Worm (Caenorhabditis elegans) whole organism, L2 larva: ENCODE data around the gene cks-1.

Source experiments
- C34F6.9 ChIP-seq: fragments of 150-350 bp; optimal IDR thresholded peaks from 2 replicates; lab custom pipeline; 2014; ENCODE audit warnings: missing biosample characterization, missing genetic modification characterization
- F13H6.1 ChIP-seq: sonication (generic microtip); optimal IDR thresholded peaks from 2 replicates; lab custom pipeline; 2016; ENCODE audit warnings: missing genetic modification characterization, missing compliant biosample characterization
- R02D3.7 ChIP-seq: fragments of 150-350 bp; optimal IDR thresholded peaks from 2 replicates; lab custom pipeline; 2014; ENCODE audit warnings: missing biosample characterization, missing genetic modification characterization
- Y55F3AM.14 ChIP-seq: fragments of 200-800 bp; sonication (Bioruptor generic); optimal IDR thresholded peaks from 2 replicates; lab custom pipeline; 2018; ENCODE audit warnings: mild to moderate bottlenecking, missing genetic modification characterization, missing compliant biosample characterization
- ZK546.5 ChIP-seq: sonication (generic microtip); optimal IDR thresholded peaks from 2 replicates; lab custom pipeline; 2017; ENCODE audit warnings: missing biosample characterization, missing genetic modification characterization
- alr-1 ChIP-seq: fragments of 150-350 bp; optimal IDR thresholded peaks from 2 replicates; lab custom pipeline; 2014; ENCODE audit warnings: missing biosample characterization, missing genetic modification characterization
- aly-2 ChIP-seq: fragments of 150-350 bp; optimal IDR thresholded peaks from 2 replicates; lab custom pipeline; 2014; ENCODE audit warnings: missing biosample characterization, missing genetic modification characterization
- ama-1 ChIP-seq: fragments of 150-350 bp; optimal IDR thresholded peaks from 2 replicates; lab custom pipeline; 2018; ENCODE audit warnings: inconsistent platforms
- blmp-1 ChIP-seq: sonication (generic microtip); optimal IDR thresholded peaks from 2 replicates; lab custom pipeline; 2017; ENCODE audit warnings: missing genetic modification characterization, mild to moderate bottlenecking, missing compliant biosample characterization, antibody characterized with exemption, moderate library complexity; ENCODE audit not compliant: insufficient read depth
- ceh-16 ChIP-seq: fragments of 150-350 bp; optimal IDR thresholded peaks from 2 replicates; lab custom pipeline; 2014; ENCODE audit warnings: missing biosample characterization, missing genetic modification characterization
- ceh-82 ChIP-seq: fragments of 150-350 bp; optimal IDR thresholded peaks from 2 replicates; lab custom pipeline; 2014; ENCODE audit warnings: missing biosample characterization, missing genetic modification characterization
- crh-2 ChIP-seq: sonication (generic microtip); optimal IDR thresholded peaks from 2 replicates; lab custom pipeline; 2017; ENCODE audit warnings: missing biosample characterization, missing genetic modification characterization
- dmd-4 ChIP-seq: sonication (generic microtip); optimal IDR thresholded peaks from 2 replicates; lab custom pipeline; 2017; ENCODE audit warnings: missing biosample characterization, missing genetic modification characterization
- egl-27 ChIP-seq: sonication (generic microtip); optimal IDR thresholded peaks from 3 replicates; lab custom pipeline; 2017; ENCODE audit warnings: missing biosample characterization, missing genetic modification reagents, missing genetic modification characterization
- elt-1 ChIP-seq: fragments of 150-350 bp; optimal IDR thresholded peaks from 2 replicates; lab custom pipeline; 2014; ENCODE audit warnings: missing biosample characterization, missing genetic modification characterization
- elt-3 ChIP-seq: sonication (generic microtip); optimal IDR thresholded peaks from 2 replicates; lab custom pipeline; 2017; ENCODE audit warnings: missing biosample characterization, missing genetic modification characterization
- fos-1 ChIP-seq: fragments of 150-350 bp; optimal IDR thresholded peaks from 2 replicates; lab custom pipeline; 2014; ENCODE audit warnings: missing biosample characterization, missing genetic modification characterization
- gmeb-1 ChIP-seq: fragments of 150-350 bp; optimal IDR thresholded peaks from 2 replicates; lab custom pipeline; 2014; ENCODE audit warnings: missing biosample characterization, missing genetic modification characterization
- lin-11 ChIP-seq: fragments of 150-350 bp; sonication (generic microtip); optimal IDR thresholded peaks from 2 replicates; lab custom pipeline; 2014; ENCODE audit warnings: missing biosample characterization, missing genetic modification characterization, inconsistent platforms, mixed read lengths
- lin-39 ChIP-seq: fragments of 150-350 bp; optimal IDR thresholded peaks from 2 replicates; lab custom pipeline; 2014; ENCODE audit warnings: missing biosample characterization, missing genetic modification reagents, missing genetic modification characterization
- lsy-2 ChIP-seq, 2 experiments: fragments of 150-350 bp in 1 of 2; sonication (generic microtip) in 1 of 2; optimal IDR thresholded peaks; 2 replicates each; lab custom pipeline; 2014 to 2017; ENCODE audit warnings: missing biosample characterization in 2 of 2, missing genetic modification characterization in 2 of 2
- mab-5 ChIP-seq: fragments of 150-350 bp; optimal IDR thresholded peaks from 2 replicates; lab custom pipeline; 2014; ENCODE audit warnings: missing biosample characterization, missing genetic modification characterization
- mbf-1 ChIP-seq: sonication (generic microtip); optimal IDR thresholded peaks from 2 replicates; lab custom pipeline; 2017; ENCODE audit warnings: missing biosample characterization, missing genetic modification characterization
- mdl-1 ChIP-seq, 2 experiments: fragments of 150-350 bp in 1 of 2; sonication (generic microtip) in 1 of 2; optimal IDR thresholded peaks; 2 replicates each; lab custom pipeline; 2017; ENCODE audit warnings: missing biosample characterization in 2 of 2, missing genetic modification characterization in 2 of 2
- nhr-10 ChIP-seq: sonication (generic microtip); optimal IDR thresholded peaks from 2 replicates; lab custom pipeline; 2017; ENCODE audit warnings: missing biosample characterization, missing genetic modification characterization
- nhr-11 ChIP-seq: fragments of 150-350 bp; optimal IDR thresholded peaks from 2 replicates; lab custom pipeline; 2014; ENCODE audit warnings: missing biosample characterization, missing genetic modification characterization
- nhr-12 ChIP-seq: fragments of 150-350 bp; optimal IDR thresholded peaks from 2 replicates; lab custom pipeline; 2014; ENCODE audit warnings: missing biosample characterization, missing genetic modification characterization
- nhr-129 ChIP-seq: fragments of 150-350 bp; optimal IDR thresholded peaks from 2 replicates; lab custom pipeline; 2014; ENCODE audit warnings: missing biosample characterization, missing genetic modification characterization
- nhr-21 ChIP-seq: fragments of 150-350 bp; optimal IDR thresholded peaks from 2 replicates; lab custom pipeline; 2014; ENCODE audit warnings: missing biosample characterization, missing genetic modification characterization
- nhr-23 ChIP-seq: fragments of 150-350 bp; optimal IDR thresholded peaks from 2 replicates; lab custom pipeline; 2014; ENCODE audit warnings: missing biosample characterization, missing genetic modification reagents, missing genetic modification characterization
- nhr-237 ChIP-seq: fragments of 150-350 bp; optimal IDR thresholded peaks from 2 replicates; lab custom pipeline; 2014; ENCODE audit warnings: missing biosample characterization, missing genetic modification characterization
- nhr-25 ChIP-seq: fragments of 150-350 bp; sonication (generic microtip); optimal IDR thresholded peaks from 3 replicates; lab custom pipeline; 2014; ENCODE audit warnings: missing biosample characterization, missing genetic modification characterization
- nhr-6 ChIP-seq: fragments of 150-350 bp; optimal IDR thresholded peaks from 2 replicates; lab custom pipeline; 2014; ENCODE audit warnings: missing biosample characterization, missing genetic modification characterization
- nhr-77 ChIP-seq: fragments of 150-350 bp; optimal IDR thresholded peaks from 2 replicates; lab custom pipeline; 2014; ENCODE audit warnings: missing biosample characterization, missing genetic modification characterization
- peb-1 ChIP-seq: fragments of 150-350 bp; optimal IDR thresholded peaks from 2 replicates; lab custom pipeline; 2014; ENCODE audit warnings: missing biosample characterization, missing genetic modification characterization
- sem-4 ChIP-seq: fragments of 150-350 bp; optimal IDR thresholded peaks from 2 replicates; lab custom pipeline; 2014; ENCODE audit warnings: missing biosample characterization, missing genetic modification reagents, missing genetic modification characterization
- skn-1 ChIP-seq: sonication (generic microtip); optimal IDR thresholded peaks from 2 replicates; lab custom pipeline; 2017; ENCODE audit warnings: missing biosample characterization, missing genetic modification characterization
- sma-3 ChIP-seq: sonication (generic microtip); optimal IDR thresholded peaks from 2 replicates; lab custom pipeline; 2016; ENCODE audit warnings: missing genetic modification reagents, missing genetic modification characterization, missing compliant biosample characterization
- sma-9 ChIP-seq, 2 experiments: fragments of 150-350 bp in 1 of 2; sonication (generic microtip) in 1 of 2; optimal IDR thresholded peaks; 2 replicates each; lab custom pipeline; 2014 to 2016; ENCODE audit warnings: missing genetic modification characterization in 2 of 2, mild to moderate bottlenecking in 1 of 2, missing biosample characterization in 1 of 2, missing compliant biosample characterization in 1 of 2, missing genetic modification reagents in 1 of 2, moderate library complexity in 1 of 2
- snpc-4 ChIP-seq: fragments of 150-350 bp; optimal IDR thresholded peaks from 2 replicates; lab custom pipeline; 2014; ENCODE audit warnings: missing biosample characterization, missing genetic modification characterization
- unc-39 ChIP-seq: fragments of 150-350 bp; optimal IDR thresholded peaks from 2 replicates; lab custom pipeline; 2014; ENCODE audit warnings: missing biosample characterization, missing genetic modification characterization
- unc-55 ChIP-seq: fragments of 150-350 bp; sonication (generic microtip); optimal IDR thresholded peaks from 3 replicates; lab custom pipeline; 2014; ENCODE audit warnings: missing biosample characterization, missing genetic modification reagents, missing genetic modification characterization
- zag-1 ChIP-seq: fragments of 150-350 bp; optimal IDR thresholded peaks from 2 replicates; lab custom pipeline; 2014; ENCODE audit warnings: missing biosample characterization, missing genetic modification characterization
- ztf-1 ChIP-seq: fragments of 200-800 bp; sonication (Bioruptor generic); conservative IDR thresholded peaks from 2 replicates; pipeline ENCODE4 v1.3.6; 2022; ENCODE audit warnings: missing genetic modification characterization, missing compliant biosample characterization
- ztf-11 ChIP-seq: sonication (generic microtip); optimal IDR thresholded peaks from 2 replicates; lab custom pipeline; 2017; ENCODE audit warnings: missing biosample characterization, missing genetic modification characterization
- ztf-4 ChIP-seq: fragments of 150-350 bp; optimal IDR thresholded peaks from 2 replicates; lab custom pipeline; 2014; ENCODE audit warnings: missing biosample characterization, missing genetic modification characterization

Gene cks-1

ce11 chrIV:8519949-8520348 lies 6.2 kb downstream of the cks-1 start:
- TF ChIP-seq ztf-4 (tag; lab: Kevin White, UChicago) (no peak), snpc-4 (no peak), skn-1 (tag; lab: Kevin White, UChicago) (no peak), nhr-77 (no peak), mbf-1 (tag; lab: Kevin White, UChicago) (no peak), ztf-11 (tag; lab: Kevin White, UChicago) (no peak), F13H6.1 (tag; lab: Kevin White, UChicago) (no peak), elt-1 (no peak)
- TF ChIP-seq, all 48 proteins: peak for 0

ce11 chrIV:8520594-8520993 lies 6.9 kb downstream of the cks-1 start, which contains the start of gene pkg-2:
TSS of gene pkg-2 (plus strand) at chrIV:8520894.
- no peak for TF ChIP-seq gmeb-1
- TF ChIP-seq ztf-4 (tag; lab: Kevin White, UChicago), result no peak
- no peak for TF ChIP-seq dmd-4 (tag; lab: Kevin White, UChicago)
- TF ChIP-seq elt-1, result no peak
- TF ChIP-seq crh-2 (tag; lab: Kevin White, UChicago), result no peak
- no peak for TF ChIP-seq nhr-77
- no peak for TF ChIP-seq mab-5 (tag; lab: Kevin White, UChicago)
- no peak for TF ChIP-seq aly-2 (tag; lab: Kevin White, UChicago)
- no peak for TF ChIP-seq nhr-237 (tag; lab: Kevin White, UChicago)
- no peak for TF ChIP-seq Y55F3AM.14 (GFP tag; lab: Kevin White, UChicago)
- TF ChIP-seq nhr-10, result no peak
- TF ChIP-seq fos-1, result no peak
- TF ChIP-seq blmp-1, result no peak
- no peak for TF ChIP-seq ztf-11 (tag; lab: Kevin White, UChicago)
- TF ChIP-seq sma-3 (GFP tag; lab: Kevin White, UChicago), result no peak
- TF ChIP-seq mbf-1 (tag; lab: Kevin White, UChicago), result no peak
- no peak for TF ChIP-seq mdl-1 (tag; optimal IDR thresholded peaks at IDR 0.05; lab: Kevin White, UChicago)
- no peak for TF ChIP-seq zag-1
- no peak for TF ChIP-seq nhr-21 (tag; lab: Kevin White, UChicago)

ce11 chrIV:8523981-8524380 lies 10.3 kb downstream of the cks-1 start:
- TF ChIP-seq unc-39 (tag; lab: Kevin White, UChicago) (no peak), nhr-10 (no peak), unc-55 (no peak), R02D3.7 (tag; lab: Kevin White, UChicago) (no peak), nhr-11 (tag; lab: Kevin White, UChicago) (no peak), nhr-129 (no peak), elt-1 (no peak), ztf-4 (tag; lab: Kevin White, UChicago) (no peak)
- TF ChIP-seq, all 48 proteins: peak for 0

- TF ChIP-seq egl-27 (tag; lab: Kevin White, UChicago), result peak; percentile 62
- TF ChIP-seq C34F6.9 (tag; lab: Kevin White, UChicago), result peak; percentile 11
- TF ChIP-seq ceh-82 (tag; lab: Kevin White, UChicago), result no peak
- peak; percentile 97 for TF ChIP-seq sma-9 (GFP tag; optimal IDR thresholded peaks at IDR 0.05; lab: Kevin White, UChicago)
- peak; percentile 77 for TF ChIP-seq sma-9 (tag; optimal IDR thresholded peaks at IDR 0.05; lab: Kevin White, UChicago)
- no peak for TF ChIP-seq gmeb-1
- TF ChIP-seq snpc-4, result no peak
- no peak for TF ChIP-seq alr-1 (tag; lab: Kevin White, UChicago)
- no peak for TF ChIP-seq ztf-1 (GFP tag; lab: Robert Waterston, UW)
- no peak for TF ChIP-seq skn-1 (tag; lab: Kevin White, UChicago)
- TF ChIP-seq nhr-6 (tag; lab: Kevin White, UChicago), result peak; percentile 79
- TF ChIP-seq elt-1, result no peak
- peak; percentile 88 for TF ChIP-seq nhr-129
- no peak for TF ChIP-seq peb-1 (tag; lab: Kevin White, UChicago)
- TF ChIP-seq mab-5 (tag; lab: Kevin White, UChicago), result no peak
- no peak for TF ChIP-seq lin-11
- TF ChIP-seq ZK546.5, result no peak
- TF ChIP-seq ceh-16, result no peak
- no peak for TF ChIP-seq ama-1
- no peak for TF ChIP-seq aly-2 (tag; lab: Kevin White, UChicago)
- peak in 1 of 2 experiments; percentile 86 for TF ChIP-seq lsy-2 (tag; optimal IDR thresholded peaks at IDR 0.05; lab: Kevin White, UChicago)
- no peak for TF ChIP-seq nhr-12 (tag; lab: Kevin White, UChicago)
- TF ChIP-seq zag-1, result no peak
- no peak for TF ChIP-seq mbf-1 (tag; lab: Kevin White, UChicago)
- no peak for TF ChIP-seq nhr-11 (tag; lab: Kevin White, UChicago)
- TF ChIP-seq Y55F3AM.14 (GFP tag; lab: Kevin White, UChicago), result peak; percentile 62
- peak; percentile 18 for TF ChIP-seq sem-4 (tag; lab: Kevin White, UChicago)
- no peak for TF ChIP-seq unc-39 (tag; lab: Kevin White, UChicago)
- no peak for TF ChIP-seq nhr-25 (tag; lab: Kevin White, UChicago)
- no peak for TF ChIP-seq nhr-23 (tag; lab: Kevin White, UChicago)
- peak; percentile 63 for TF ChIP-seq crh-2 (tag; lab: Kevin White, UChicago)
- no peak for TF ChIP-seq unc-55
- TF ChIP-seq fos-1, result peak; percentile 68
- TF ChIP-seq sma-3 (GFP tag; lab: Kevin White, UChicago), result peak; percentile 88
- TF ChIP-seq nhr-77, result no peak
- TF ChIP-seq elt-3 (tag; lab: Kevin White, UChicago), result no peak
- no peak for TF ChIP-seq dmd-4 (tag; lab: Kevin White, UChicago)
- TF ChIP-seq lin-39, result no peak
- peak; percentile 87 for TF ChIP-seq nhr-21 (tag; lab: Kevin White, UChicago)
These were observed 12.3 kb downstream of the cks-1 start for ce11 chrIV:8526050-8526449.
